Fruit fly (Drosophila melanogaster) whole organism, prepupa: ENCODE measurements around the gene CG18170.

ENCODE experiments used
- CG10631 ChIP-seq: fragments of 200-800 bp; sonication (Bioruptor generic); optimal IDR thresholded peaks from 2 replicates; lab custom pipeline; 2016; ENCODE audit warnings: missing biosample characterization, missing genetic modification characterization
- CG10669 ChIP-seq: fragments of 200-800 bp; sonication (Bioruptor generic); optimal IDR thresholded peaks from 3 replicates; lab custom pipeline; 2018; ENCODE audit warnings: missing biosample characterization, mild to moderate bottlenecking, missing genetic modification characterization, moderate library complexity
- CG11294 ChIP-seq: fragments of 200-800 bp; sonication (Bioruptor generic); IDR thresholded peaks from 2 replicates; pipeline ENCODE4 v1.3.6; 2022; ENCODE audit warnings: missing biosample characterization, missing genetic modification characterization
- CG11762 ChIP-seq: fragments of 200-800 bp; sonication (Bioruptor generic); optimal IDR thresholded peaks from 3 replicates; lab custom pipeline; 2016; ENCODE audit warnings: missing biosample characterization, missing genetic modification characterization; ENCODE audit not compliant: insufficient read depth
- CG11902 ChIP-seq: fragments of 200-800 bp; sonication (Bioruptor generic); optimal IDR thresholded peaks from 3 replicates; lab custom pipeline; 2016; ENCODE audit warnings: missing biosample characterization, missing genetic modification characterization
- CG1621 ChIP-seq: fragments of 200-800 bp; sonication (Bioruptor generic); optimal IDR thresholded peaks from 3 replicates; lab custom pipeline; 2018; ENCODE audit warnings: missing biosample characterization, mild to moderate bottlenecking, missing genetic modification characterization
- CG3032 ChIP-seq: fragments of 200-800 bp; optimal IDR thresholded peaks from 2 replicates; lab custom pipeline; 2019; ENCODE audit warnings: missing biosample characterization, mild to moderate bottlenecking, missing genetic modification characterization, moderate library complexity
- CG32006 ChIP-seq: fragments of 200-800 bp; sonication (Bioruptor generic); optimal IDR thresholded peaks from 3 replicates; lab custom pipeline; 2017; ENCODE audit warnings: missing biosample characterization, mild to moderate bottlenecking, missing genetic modification characterization
- CG34406 ChIP-seq: fragments of 200-800 bp; sonication (Bioruptor generic); optimal IDR thresholded peaks from 3 replicates; lab custom pipeline; 2016; ENCODE audit warnings: missing biosample characterization, missing genetic modification characterization
- CG3919 ChIP-seq: fragments of 200-800 bp; sonication (Bioruptor generic); optimal IDR thresholded peaks from 3 replicates; lab custom pipeline; 2016; ENCODE audit warnings: missing biosample characterization, missing genetic modification characterization
- CG4318 ChIP-seq: fragments of 200-800 bp; sonication (Bioruptor generic); optimal IDR thresholded peaks from 3 replicates; lab custom pipeline; 2017; ENCODE audit warnings: missing biosample characterization, mild to moderate bottlenecking, missing genetic modification characterization
- CG6163 ChIP-seq: fragments of 200-800 bp; sonication (Bioruptor generic); IDR thresholded peaks from 3 replicates; pipeline ENCODE4 v1.3.6; 2022; ENCODE audit warnings: missing biosample characterization, missing genetic modification characterization
- CG6276 ChIP-seq: fragments of 200-800 bp; sonication (Bioruptor generic); optimal IDR thresholded peaks from 2 replicates; lab custom pipeline; 2017; ENCODE audit warnings: missing biosample characterization, mild to moderate bottlenecking, missing genetic modification characterization
- CG6854 ChIP-seq: fragments of 200-800 bp; sonication (Bioruptor generic); optimal IDR thresholded peaks from 2 replicates; lab custom pipeline; 2017; ENCODE audit warnings: missing biosample characterization, mild to moderate bottlenecking, missing genetic modification characterization
- CG7368 ChIP-seq: fragments of 200-800 bp; sonication (Bioruptor generic); optimal IDR thresholded peaks from 3 replicates; lab custom pipeline; 2016; ENCODE audit warnings: missing biosample characterization, missing genetic modification characterization
- CG8119 ChIP-seq: fragments of 200-800 bp; sonication (Bioruptor generic); IDR thresholded peaks from 3 replicates; pipeline ENCODE4 v1.3.6; 2022; ENCODE audit warnings: missing biosample characterization, missing genetic modification characterization
- CG8319 ChIP-seq: fragments of 200-800 bp; sonication (Bioruptor generic); optimal IDR thresholded peaks from 3 replicates; lab custom pipeline; 2016; ENCODE audit warnings: missing biosample characterization, missing genetic modification characterization
- CG8632 ChIP-seq: fragments of 200-800 bp; sonication (Bioruptor generic); optimal IDR thresholded peaks from 3 replicates; lab custom pipeline; 2016; ENCODE audit warnings: missing biosample characterization, missing genetic modification characterization
- CG9139 ChIP-seq: fragments of 200-800 bp; sonication (Bioruptor generic); optimal IDR thresholded peaks from 3 replicates; lab custom pipeline; 2017; ENCODE audit warnings: missing biosample characterization, mild to moderate bottlenecking, missing genetic modification characterization
- Eip75B ChIP-seq: fragments of 200-800 bp; sonication (Bioruptor generic); optimal IDR thresholded peaks from 3 replicates; lab custom pipeline; 2016; ENCODE audit warnings: missing biosample characterization, missing genetic modification characterization
- Eip78C ChIP-seq: fragments of 200-800 bp; sonication (Bioruptor generic); peaks from one replicate; lab custom pipeline; 2016; ENCODE audit warnings: missing biosample characterization, missing genetic modification characterization
- Eip93F ChIP-seq: fragments of 200-800 bp; sonication (Bioruptor generic); optimal IDR thresholded peaks from 2 replicates; lab custom pipeline; 2016; ENCODE audit warnings: missing biosample characterization, mild to moderate bottlenecking, missing genetic modification characterization
- Ets21C ChIP-seq: fragments of 200-800 bp; sonication (Bioruptor generic); optimal IDR thresholded peaks from 3 replicates; lab custom pipeline; 2016; ENCODE audit warnings: missing biosample characterization, missing genetic modification characterization
- Ets96B ChIP-seq: fragments of 200-800 bp; optimal IDR thresholded peaks from 2 replicates; lab custom pipeline; 2019; ENCODE audit warnings: missing biosample characterization, mild to moderate bottlenecking, missing genetic modification characterization, moderate library complexity
- Gug ChIP-seq: fragments of 200-800 bp; sonication (Bioruptor generic); IDR thresholded peaks from 2 replicates; pipeline ENCODE4 v1.3.6; 2022; ENCODE audit warnings: missing biosample characterization, missing genetic modification characterization
- Hr39 ChIP-seq: fragments of 200-800 bp; sonication (Bioruptor generic); optimal IDR thresholded peaks from 2 replicates; lab custom pipeline; 2016; ENCODE audit warnings: missing biosample characterization, missing genetic modification characterization
- Hr4 ChIP-seq: fragments of 200-800 bp; sonication (Bioruptor generic); optimal IDR thresholded peaks from 3 replicates; lab custom pipeline; 2016; ENCODE audit warnings: missing biosample characterization, missing genetic modification characterization
- Lpt ChIP-seq: fragments of 200-800 bp; sonication (Bioruptor generic); optimal IDR thresholded peaks from 3 replicates; lab custom pipeline; 2016; ENCODE audit warnings: missing biosample characterization, missing genetic modification characterization
- OdsH ChIP-seq: fragments of 200-800 bp; sonication (Bioruptor generic); optimal IDR thresholded peaks from 3 replicates; lab custom pipeline; 2016; ENCODE audit warnings: missing biosample characterization, missing genetic modification characterization
- Sox102F ChIP-seq: fragments of 200-800 bp; sonication (Bioruptor generic); optimal IDR thresholded peaks from 2 replicates; lab custom pipeline; 2016; ENCODE audit warnings: missing biosample characterization, mild to moderate bottlenecking, missing genetic modification characterization
- acj6 ChIP-seq: fragments of 200-800 bp; sonication (Bioruptor generic); optimal IDR thresholded peaks from 3 replicates; lab custom pipeline; 2016; ENCODE audit warnings: missing biosample characterization, missing genetic modification characterization
- cyc ChIP-seq: fragments of 200-800 bp; sonication (Bioruptor generic); optimal IDR thresholded peaks from 3 replicates; lab custom pipeline; 2016; ENCODE audit warnings: missing biosample characterization, missing genetic modification characterization
- dac ChIP-seq: fragments of 200-800 bp; sonication (Bioruptor generic); optimal IDR thresholded peaks from 2 replicates; lab custom pipeline; 2017; ENCODE audit warnings: missing biosample characterization, mild to moderate bottlenecking, missing genetic modification characterization
- eg ChIP-seq: fragments of 200-800 bp; sonication (Bioruptor generic); IDR thresholded peaks from 3 replicates; pipeline ENCODE4 v1.3.6; 2022; ENCODE audit warnings: missing biosample characterization, missing genetic modification characterization
- esn ChIP-seq: fragments of 200-800 bp; sonication (Bioruptor generic); optimal IDR thresholded peaks from 2 replicates; lab custom pipeline; 2016; ENCODE audit warnings: missing biosample characterization, mild to moderate bottlenecking, missing genetic modification characterization, moderate library complexity
- fd59A ChIP-seq: fragments of 200-800 bp; sonication (Bioruptor generic); optimal IDR thresholded peaks from 2 replicates; lab custom pipeline; 2017; ENCODE audit warnings: missing biosample characterization, mild to moderate bottlenecking, missing genetic modification characterization, missing genetic modification reagents
- fd85E ChIP-seq: fragments of 200-800 bp; sonication (Bioruptor generic); optimal IDR thresholded peaks from 3 replicates; lab custom pipeline; 2016; ENCODE audit warnings: missing biosample characterization, missing genetic modification characterization
- fkh ChIP-seq: fragments of 200-800 bp; sonication (Bioruptor generic); optimal IDR thresholded peaks from 3 replicates; lab custom pipeline; 2017; ENCODE audit warnings: missing biosample characterization, mild to moderate bottlenecking, missing genetic modification characterization, moderate library complexity
- lz ChIP-seq: fragments of 200-800 bp; sonication (Bioruptor generic); optimal IDR thresholded peaks from 3 replicates; lab custom pipeline; 2016; ENCODE audit warnings: missing biosample characterization, missing genetic modification characterization
- net ChIP-seq: fragments of 200-800 bp; sonication (Bioruptor generic); optimal IDR thresholded peaks from 3 replicates; lab custom pipeline; 2016; ENCODE audit warnings: missing biosample characterization, missing genetic modification characterization
- pdm3 ChIP-seq: fragments of 200-800 bp; sonication (Bioruptor generic); optimal IDR thresholded peaks from 3 replicates; lab custom pipeline; 2016; ENCODE audit warnings: missing biosample characterization, missing genetic modification characterization
- salr ChIP-seq, 2 experiments: fragments of 200-800 bp; sonication (Bioruptor generic); optimal IDR thresholded peaks; 3 replicates each; lab custom pipeline; 2016 to 2018; ENCODE audit warnings: missing biosample characterization in 2 of 2, missing genetic modification characterization in 2 of 2, mild to moderate bottlenecking in 1 of 2
- spab ChIP-seq: fragments of 200-800 bp; sonication (Bioruptor generic); optimal IDR thresholded peaks from 2 replicates; lab custom pipeline; 2017; ENCODE audit warnings: missing biosample characterization, mild to moderate bottlenecking, missing genetic modification characterization, missing genetic modification reagents
- ss ChIP-seq, 2 experiments: fragments of 200-800 bp; sonication (Bioruptor generic); optimal IDR thresholded peaks; 2 replicates in 1 of 2; 3 replicates in 1 of 2; lab custom pipeline; 2017 to 2018; ENCODE audit warnings: mild to moderate bottlenecking in 2 of 2, missing biosample characterization in 2 of 2, missing genetic modification characterization in 2 of 2, moderate library complexity in 1 of 2
- svp ChIP-seq: fragments of 200-800 bp; sonication (Bioruptor generic); peaks from one replicate; lab custom pipeline; 2016; ENCODE audit warnings: missing biosample characterization, missing genetic modification characterization
- topi ChIP-seq: fragments of 200-800 bp; sonication (Bioruptor generic); optimal IDR thresholded peaks from 3 replicates; lab custom pipeline; 2016; ENCODE audit warnings: missing biosample characterization, missing genetic modification characterization

Gene CG18170

DNA sequence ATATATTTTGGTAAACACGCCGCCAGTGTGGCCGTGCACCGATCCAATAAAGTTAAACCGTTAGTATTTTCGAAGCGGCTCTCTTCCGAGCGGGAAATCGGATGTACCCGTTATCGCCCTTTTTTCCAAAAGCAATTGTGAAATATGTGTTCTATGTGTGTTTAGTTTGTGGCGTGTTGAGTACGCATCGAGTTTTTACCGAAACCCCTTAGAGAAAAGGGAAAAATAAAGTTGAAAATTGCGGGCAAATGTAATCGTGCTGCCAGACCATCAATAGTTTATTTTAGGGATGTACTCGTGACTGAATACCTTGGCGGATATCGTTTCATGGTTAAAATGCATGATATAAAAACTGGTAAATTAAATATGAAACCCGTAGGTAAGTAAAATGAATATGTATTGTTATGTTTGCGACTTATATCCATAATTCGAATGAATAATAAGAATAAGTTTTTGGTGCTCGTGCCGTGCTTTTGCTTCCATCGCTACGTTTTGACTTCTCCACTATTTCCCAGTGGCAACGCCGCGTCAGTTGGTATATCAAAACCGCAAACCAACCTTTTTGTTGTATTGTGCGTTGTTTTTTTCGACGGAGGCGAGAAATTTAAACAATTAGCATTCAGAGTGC, 36.5 kb downstream of the CG18170 start, which contains the start of the genes Mettl2 and Bgb (continued):
- TF ChIP-seq pdm3 (GFP tag; lab: Kevin White, UChicago), result no peak
- peak; percentile 51 for TF ChIP-seq CG8632 (GFP tag; lab: Kevin White, UChicago)
- peak; percentile 85 for TF ChIP-seq esn (GFP tag; lab: Kevin White, UChicago)
- TF ChIP-seq CG3032 (tag; lab: Kevin White, UChicago), result peak; percentile 81
- peak; percentile 6 for TF ChIP-seq CG9139 (GFP tag; lab: Kevin White, UChicago)
- peak; percentile 35 for TF ChIP-seq CG11762
- TF ChIP-seq Sox102F (GFP tag; lab: Kevin White, UChicago), result no peak
- peak; percentile 40 for TF ChIP-seq CG7368 (GFP tag; lab: Kevin White, UChicago)
- no peak for TF ChIP-seq fd85E
- TF ChIP-seq CG34406 (GFP tag; lab: Kevin White, UChicago), result peak; percentile 58
- TF ChIP-seq Hr39, result peak; percentile 90
- peak; percentile 74 for TF ChIP-seq CG3919
- TF ChIP-seq spab (GFP tag; lab: Kevin White, UChicago), result no peak
- peak; percentile 47 for TF ChIP-seq CG1621
- peak; percentile 32 for TF ChIP-seq fd59A

DNA sequence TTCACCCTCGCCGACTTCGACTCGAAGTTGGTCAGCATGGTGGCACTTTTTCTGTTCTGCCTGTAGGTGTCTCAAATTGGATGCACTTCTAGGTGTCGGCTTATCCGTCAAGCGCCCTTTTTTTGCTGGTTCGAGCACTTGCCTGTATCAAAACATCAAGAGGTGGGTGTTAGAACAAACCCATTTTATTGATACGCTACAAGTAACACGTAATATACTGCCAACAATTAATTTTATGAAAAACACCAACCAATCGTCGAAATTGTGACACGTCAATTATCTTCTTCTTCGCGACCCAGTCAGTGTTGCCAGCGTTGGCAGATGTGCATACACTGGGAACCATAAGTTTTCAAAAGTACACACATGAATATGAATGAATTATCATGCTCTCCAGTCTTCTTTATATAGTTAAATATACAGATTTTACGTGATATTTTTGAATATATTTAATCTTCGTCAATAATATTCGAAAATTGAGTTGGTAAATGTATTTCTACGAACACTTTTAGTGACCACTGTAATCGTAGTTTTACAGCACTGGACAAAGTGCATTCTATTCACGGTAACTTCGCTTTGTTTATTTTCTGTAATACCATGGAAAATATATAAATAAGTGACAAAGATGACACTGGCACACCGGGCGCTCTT, 42.3 kb downstream of the CG18170 start, which contains the start of the genes alphaCOP and CG13919:
TSS of gene alphaCOP (minus strand) at position 280 of the 648 bp plus-strand sequence.
TSS of gene CG13919 (plus strand) at position 548 of the 648 bp plus-strand sequence.
- TF ChIP-seq Lpt (peak; percentile 97), svp (GFP tag; lab: Kevin White, UChicago) (peak; percentile 99), Sox102F (GFP tag; lab: Kevin White, UChicago) (peak; percentile 97), Eip78C (GFP tag; lab: Kevin White, UChicago) (peak; percentile 100), CG8119 (peak; percentile 99), salr (GFP tag; optimal IDR thresholded peaks at IDR 0.05; lab: Kevin White, UChicago) (peak; percentile 94), spab (GFP tag; lab: Kevin White, UChicago) (peak; percentile 89), fkh (peak; percentile 94), CG34406 (GFP tag; lab: Kevin White, UChicago) (peak; percentile 97), CG11294 (GFP tag; lab: Robert Waterston, UW) (peak; percentile 97), CG11902 (GFP tag; lab: Kevin White, UChicago) (peak; percentile 91), Ets21C (peak; percentile 95), acj6 (GFP tag; lab: Kevin White, UChicago) (peak; percentile 99), dac (GFP tag; lab: Kevin White, UChicago) (peak; percentile 91), CG3919 (peak; percentile 96), CG6276 (GFP tag; lab: Kevin White, UChicago) (no peak), CG8319 (GFP tag; lab: Kevin White, UChicago) (peak; percentile 96), CG6163 (GFP tag; lab: Robert Waterston, UW) (peak; percentile 93), CG7368 (GFP tag; lab: Kevin White, UChicago) (peak; percentile 91), pdm3 (GFP tag; lab: Kevin White, UChicago) (peak; percentile 98), Gug (peak; percentile 96), Hr39 (peak; percentile 97), CG4318 (GFP tag; lab: Kevin White, UChicago) (no peak), cyc (GFP tag; lab: Kevin White, UChicago) (peak; percentile 96), topi (GFP tag; lab: Kevin White, UChicago) (peak; percentile 98), CG10631 (peak; percentile 98), lz (GFP tag; lab: Kevin White, UChicago) (peak; percentile 98), CG10669 (GFP tag; lab: Kevin White, UChicago) (peak; percentile 96), ss (GFP tag; optimal IDR thresholded peaks at IDR 0.05; lab: Kevin White, UChicago) (peak; percentile 94 to 97), CG1621 (peak; percentile 95), fd59A (peak; percentile 96), CG11762 (peak; percentile 94), Eip93F (GFP tag; lab: Kevin White, UChicago) (no peak), CG9139 (GFP tag; lab: Kevin White, UChicago) (peak; percentile 95), CG32006 (GFP tag; lab: Kevin White, UChicago) (peak; percentile 97), CG3032 (tag; lab: Kevin White, UChicago) (peak; percentile 97), Ets96B (tag; lab: Kevin White, UChicago) (peak; percentile 95), OdsH (GFP tag; lab: Kevin White, UChicago) (peak; percentile 99), CG8632 (GFP tag; lab: Kevin White, UChicago) (peak; percentile 98), Hr4 (GFP tag; lab: Kevin White, UChicago) (peak; percentile 98), Eip75B (GFP tag; lab: Kevin White, UChicago) (peak; percentile 96), net (GFP tag; lab: Kevin White, UChicago) (peak; percentile 96), CG6854 (GFP tag; lab: Kevin White, UChicago) (peak; percentile 82), eg (GFP tag; lab: Robert Waterston, UW) (peak; percentile 98)
